Fruit fly (Drosophila melanogaster): ENCODE data around the gene PyK.

Gene PyK

DNA sequence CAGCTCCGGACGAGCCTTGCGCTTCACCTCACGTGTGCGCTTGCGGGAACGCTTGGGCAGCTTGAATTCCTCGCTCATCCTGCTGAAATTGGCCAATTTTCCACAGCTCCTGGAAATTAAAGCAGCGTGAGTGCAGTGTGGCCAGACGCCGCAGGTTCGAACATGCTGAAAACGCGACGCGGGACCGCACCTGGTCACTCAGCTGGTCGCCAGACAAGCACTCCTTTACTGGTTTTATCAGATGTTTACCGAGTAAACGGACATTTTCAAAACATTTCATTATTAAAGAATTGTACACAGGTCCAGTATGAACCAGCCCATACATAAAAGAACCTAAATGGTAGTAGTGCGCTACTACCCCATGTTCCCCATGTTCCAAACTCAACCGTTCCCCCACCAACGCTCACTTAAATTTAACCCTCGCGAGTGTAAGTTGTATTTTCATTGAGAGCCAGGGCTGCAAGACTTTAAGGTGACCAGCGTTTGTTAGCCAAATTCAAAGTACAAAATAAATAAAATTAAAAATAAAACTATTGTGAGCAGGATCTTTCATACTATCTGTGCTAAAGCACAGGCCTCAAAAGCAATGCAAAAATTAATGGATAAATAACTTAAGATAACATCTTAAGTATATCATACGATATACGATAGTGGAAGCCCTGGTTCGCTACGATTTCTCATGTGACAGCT, 5.0 kb upstream of the PyK start, which contains the start of the genes JMJD6, CG7071 and Muted:
TSS of gene JMJD6 (minus strand) at position 154 of the 690 bp plus-strand sequence.
TSS of gene CG7071 (plus strand) at position 403 of the 690 bp plus-strand sequence.
TSS of gene Muted (plus strand) at position 403 of the 690 bp plus-strand sequence.
- TF ChIP-seq brk (GFP tag; optimal IDR thresholded peaks at IDR 0.05) = peak; percentile 94
- peak in 1 of 2 experiments; percentile 96 for TF ChIP-seq foxo (GFP tag; optimal IDR thresholded peaks at IDR 0.05)
- peak; percentile 92 for TF ChIP-seq rgr (GFP tag; optimal IDR thresholded peaks at IDR 0.05)
- TF ChIP-seq Rel (GFP tag; optimal IDR thresholded peaks at IDR 0.05) = no peak
- peak; percentile 58 for TF ChIP-seq Rel (tag; optimal IDR thresholded peaks at IDR 0.05)
- TF ChIP-seq CrebA (GFP tag; optimal IDR thresholded peaks at IDR 0.05; ENCODE audit: borderline replicate concordance) = no peak
- peak; percentile 92 for TF ChIP-seq dsf (GFP tag; optimal IDR thresholded peaks at IDR 0.05; ENCODE audit: borderline replicate concordance)
- peak; percentile 55 for TF ChIP-seq Myc (optimal IDR thresholded peaks at IDR 0.05)
- TF ChIP-seq dmrt93B (GFP tag; optimal IDR thresholded peaks at IDR 0.05) = peak; percentile 77
- TF ChIP-seq Dif (GFP tag; optimal IDR thresholded peaks at IDR 0.05; ENCODE audit: partially characterized antibody) = no peak
- TF ChIP-seq dl (GFP tag; optimal IDR thresholded peaks at IDR 0.05; ENCODE audit: insufficient read depth in 1 of 2, partially characterized antibody in 2 of 2) = no peak
- peak; percentile 91 for TF ChIP-seq CG9705 (GFP tag; optimal IDR thresholded peaks at IDR 0.05)
- TF ChIP-seq N (GFP tag; optimal IDR thresholded peaks at IDR 0.05) = no peak
- TF ChIP-seq h (GFP tag; optimal IDR thresholded peaks at IDR 0.05) = peak; percentile 94
- TF ChIP-seq fru (GFP tag; optimal IDR thresholded peaks at IDR 0.05) = peak; percentile 91
- peak; percentile 71 for TF ChIP-seq sage (GFP tag; optimal IDR thresholded peaks at IDR 0.05)
- TF ChIP-seq jim (GFP tag; optimal IDR thresholded peaks at IDR 0.05) = no peak
- TF ChIP-seq Hr78 (GFP tag; optimal IDR thresholded peaks at IDR 0.05) = no peak
- peak; percentile 91 for TF ChIP-seq sv (GFP tag; optimal IDR thresholded peaks at IDR 0.05)
- no peak for TF ChIP-seq lola (GFP tag; optimal IDR thresholded peaks at IDR 0.05)
- TF ChIP-seq GATAd (GFP tag; optimal IDR thresholded peaks at IDR 0.05) = no peak
- no peak for TF ChIP-seq Vsx2 (GFP tag; optimal IDR thresholded peaks at IDR 0.05; ENCODE audit: partially characterized antibody)
- peak; percentile 84 for TF ChIP-seq psq (GFP tag; optimal IDR thresholded peaks at IDR 0.05)
- no peak for TF ChIP-seq usp (GFP tag; optimal IDR thresholded peaks at IDR 0.05)
- TF ChIP-seq tai (GFP tag; optimal IDR thresholded peaks at IDR 0.05) = no peak
- no peak for TF ChIP-seq Dfd (GFP tag; optimal IDR thresholded peaks at IDR 0.05)
- peak; percentile 89 for TF ChIP-seq Sp1 (GFP tag; optimal IDR thresholded peaks at IDR 0.05)
- TF ChIP-seq OdsH (GFP tag; optimal IDR thresholded peaks at IDR 0.05) = peak; percentile 91
- TF ChIP-seq Abd-B (GFP tag; optimal IDR thresholded peaks at IDR 0.05) = no peak
- peak; percentile 68 for TF ChIP-seq Hr83 (GFP tag; optimal IDR thresholded peaks at IDR 0.05; ENCODE audit: poor library complexity, severe bottlenecking)
- peak; percentile 87 for TF ChIP-seq HLH106 (tag; optimal IDR thresholded peaks at IDR 0.05)
- peak; percentile 92 for TF ChIP-seq ey (GFP tag; optimal IDR thresholded peaks at IDR 0.05)
- TF ChIP-seq pan (optimal IDR thresholded peaks at IDR 0.05) = no peak
- peak; percentile 95 for TF ChIP-seq Hnf4 (GFP tag; optimal IDR thresholded peaks at IDR 0.05)
- TF ChIP-seq br (GFP tag; optimal IDR thresholded peaks at IDR 0.05) = peak; percentile 94
- peak; percentile 75 for TF ChIP-seq woc (GFP tag; optimal IDR thresholded peaks at IDR 0.05)
- TF ChIP-seq Mio (GFP tag; optimal IDR thresholded peaks at IDR 0.05) = peak; percentile 18
- TF ChIP-seq CG32264 (GFP tag; optimal IDR thresholded peaks at IDR 0.05) = peak; percentile 64
- peak; percentile 91 for TF ChIP-seq Jra (GFP tag; optimal IDR thresholded peaks at IDR 0.05)

DNA sequence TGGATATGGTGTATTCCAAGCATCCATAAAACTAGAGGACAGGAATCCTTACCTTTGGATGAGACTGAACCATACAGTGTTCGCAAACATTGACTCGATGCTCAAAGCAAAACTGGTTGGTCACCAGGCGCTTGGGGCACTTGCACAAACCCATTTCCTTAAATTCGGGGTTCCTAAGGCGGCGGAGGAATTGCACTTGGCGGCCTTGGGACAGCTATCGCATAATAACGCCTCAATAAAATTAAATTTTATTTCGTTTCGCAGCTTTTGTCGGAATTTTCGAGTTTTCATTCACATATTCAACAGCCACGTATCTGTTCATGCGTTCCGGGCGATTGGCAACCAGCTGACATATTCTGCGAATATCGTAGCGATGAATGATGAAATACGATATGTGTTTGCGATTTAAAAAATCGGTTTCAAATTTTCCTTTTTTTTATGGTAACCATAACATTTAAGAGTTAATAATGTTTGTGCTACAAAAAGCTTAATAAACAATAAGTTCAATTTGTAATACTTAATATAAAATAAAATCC, 1.6 kb upstream of the PyK start, which contains the start of gene CG5382:
TSS of gene CG5382 (minus strand) at position 324 of the 536 bp plus-strand sequence.
- TF ChIP-seq foxo (GFP tag; optimal IDR thresholded peaks at IDR 0.05) (no peak), Dif (GFP tag; optimal IDR thresholded peaks at IDR 0.05; ENCODE audit: partially characterized antibody) (peak; percentile 85), tai (GFP tag; optimal IDR thresholded peaks at IDR 0.05) (no peak), lola (GFP tag; optimal IDR thresholded peaks at IDR 0.05) (no peak), dl (GFP tag; optimal IDR thresholded peaks at IDR 0.05; ENCODE audit: insufficient read depth in 1 of 2, partially characterized antibody in 2 of 2) (no peak), Mio (GFP tag; optimal IDR thresholded peaks at IDR 0.05) (no peak), Abd-B (GFP tag; optimal IDR thresholded peaks at IDR 0.05) (no peak), fru (GFP tag; optimal IDR thresholded peaks at IDR 0.05) (no peak), woc (GFP tag; optimal IDR thresholded peaks at IDR 0.05) (no peak), N (GFP tag; optimal IDR thresholded peaks at IDR 0.05) (no peak), Myc (optimal IDR thresholded peaks at IDR 0.05) (peak; percentile 48), rgr (GFP tag; optimal IDR thresholded peaks at IDR 0.05) (no peak), Vsx2 (GFP tag; optimal IDR thresholded peaks at IDR 0.05; ENCODE audit: partially characterized antibody) (peak; percentile 97), sage (GFP tag; optimal IDR thresholded peaks at IDR 0.05) (peak; percentile 39), CG32264 (GFP tag; optimal IDR thresholded peaks at IDR 0.05) (no peak), pan (optimal IDR thresholded peaks at IDR 0.05) (no peak)

Measured in whole organism, wandering third instar larva.